Fruit fly (Drosophila melanogaster) whole organism, pupa: ENCODE measurements around the gene CG4553.

ENCODE experiments used
- CG12605 ChIP-seq: fragments of 200-800 bp; sonication (Bioruptor generic); IDR thresholded peaks from 2 replicates; pipeline ENCODE4 v1.3.6; 2022; ENCODE audit warnings: missing biosample characterization, missing genetic modification characterization
- CG13204 ChIP-seq: fragments of 200-800 bp; sonication (Bioruptor generic); optimal IDR thresholded peaks from 2 replicates; lab custom pipeline; 2018; ENCODE audit warnings: missing biosample characterization, mild to moderate bottlenecking, missing genetic modification characterization, moderate library complexity
- CG15710 ChIP-seq: fragments of 200-800 bp; sonication (Bioruptor generic); optimal IDR thresholded peaks from 2 replicates; lab custom pipeline; 2018; ENCODE audit warnings: missing biosample characterization, mild to moderate bottlenecking, missing genetic modification characterization, moderate library complexity
- CG34367 ChIP-seq: fragments of 200-800 bp; sonication (Bioruptor generic); optimal IDR thresholded peaks from 2 replicates; lab custom pipeline; 2018; ENCODE audit warnings: missing biosample characterization, mild to moderate bottlenecking, missing genetic modification characterization
- CG4496 ChIP-seq: fragments of 200-800 bp; sonication (Bioruptor generic); IDR thresholded peaks from 3 replicates; pipeline ENCODE4 v1.3.6; 2022; ENCODE audit warnings: missing biosample characterization, missing genetic modification characterization
- CG8301 ChIP-seq: fragments of 200-800 bp; sonication (Bioruptor generic); optimal IDR thresholded peaks from 2 replicates; lab custom pipeline; 2018; ENCODE audit warnings: missing biosample characterization, mild to moderate bottlenecking, missing genetic modification characterization
- D1 ChIP-seq: fragments of 200-800 bp; sonication (Bioruptor generic); optimal IDR thresholded peaks from 2 replicates; lab custom pipeline; 2018; ENCODE audit warnings: missing biosample characterization, mild to moderate bottlenecking, missing genetic modification characterization, moderate library complexity
- EcR ChIP-seq: fragments of 200-800 bp; sonication (Bioruptor generic); optimal IDR thresholded peaks from 3 replicates; lab custom pipeline; 2019; ENCODE audit warnings: missing biosample characterization, missing genetic modification characterization, mild to moderate bottlenecking, moderate library complexity, missing genetic modification reagents
- Ets98B ChIP-seq: fragments of 200-800 bp; sonication (Bioruptor generic); IDR thresholded peaks from 2 replicates; pipeline ENCODE4 v1.3.6; 2022; ENCODE audit warnings: missing biosample characterization, missing genetic modification characterization
- Pif1B ChIP-seq: fragments of 200-800 bp; sonication (Bioruptor generic); optimal IDR thresholded peaks from 3 replicates; lab custom pipeline; 2016; ENCODE audit warnings: missing biosample characterization, missing genetic modification characterization
- fd96Ca ChIP-seq: fragments of 200-800 bp; sonication (Bioruptor generic); IDR thresholded peaks from 3 replicates; pipeline ENCODE4 v1.3.6; 2022; ENCODE audit warnings: missing biosample characterization, missing genetic modification characterization

dm6 chr3R:25471853-25472634 is 4.7 kb downstream of the CG4553 start:
- no peak; the same call in 2 of the 3 replicates for TF ChIP-seq fd96Ca (GFP tag; lab: Robert Waterston, UW)
- TF ChIP-seq CG8301 (tag; lab: Kevin White, UChicago) = no peak
- TF ChIP-seq CG12605 (GFP tag; lab: Robert Waterston, UW) = no peak
- TF ChIP-seq CG34367 (tag; lab: Kevin White, UChicago) = no peak
- TF ChIP-seq EcR (GFP tag; lab: Kevin White, UChicago) = no peak
- no peak for TF ChIP-seq CG4496 (GFP tag; lab: Robert Waterston, UW)
- TF ChIP-seq CG15710 (tag; lab: Kevin White, UChicago) = no peak
- no peak for TF ChIP-seq Pif1B (GFP tag; lab: Kevin White, UChicago)
- no peak for TF ChIP-seq Ets98B (GFP tag; lab: Robert Waterston, UW)
- TF ChIP-seq D1 (tag; lab: Kevin White, UChicago) = no peak
- no peak for TF ChIP-seq CG13204
